Worm (Caenorhabditis elegans): ENCODE results near the gene lgc-33.

ce11 chrIV:805693-806092, 39.6 kb upstream of the lgc-33 start:
- TF ChIP-seq nfya-1 (tag; optimal IDR thresholded peaks at IDR 0.05) = no peak
- no peak for TF ChIP-seq ttx-3 (tag; optimal IDR thresholded peaks at IDR 0.05)
- no peak for TF ChIP-seq elt-2 (tag; optimal IDR thresholded peaks at IDR 0.05)
- TF ChIP-seq rnt-1 (tag; optimal IDR thresholded peaks at IDR 0.05) = no peak
